Fruit fly (Drosophila melanogaster) whole organism, pupa: ENCODE data around the gene CG42375.

ENCODE experiments used
- CG13204 ChIP-seq: fragments of 200-800 bp; sonication (Bioruptor generic); optimal IDR thresholded peaks from 2 replicates; lab custom pipeline; 2018; ENCODE audit warnings: missing biosample characterization, mild to moderate bottlenecking, missing genetic modification characterization, moderate library complexity
- CG32121 ChIP-seq: fragments of 200-800 bp; sonication (Bioruptor generic); IDR thresholded peaks from 2 replicates; pipeline ENCODE4 v1.3.6; 2022; ENCODE audit warnings: missing biosample characterization, missing genetic modification characterization
- CG8159 ChIP-seq: fragments of 200-800 bp; sonication (Bioruptor generic); optimal IDR thresholded peaks from 3 replicates; lab custom pipeline; 2018; ENCODE audit warnings: missing biosample characterization, mild to moderate bottlenecking, missing genetic modification characterization, moderate library complexity
- CG9948 ChIP-seq: fragments of 200-800 bp; sonication (Bioruptor generic); optimal IDR thresholded peaks from 2 replicates; lab custom pipeline; 2018; ENCODE audit warnings: missing biosample characterization, mild to moderate bottlenecking, missing genetic modification characterization, moderate library complexity
- EcR ChIP-seq: fragments of 200-800 bp; sonication (Bioruptor generic); optimal IDR thresholded peaks from 3 replicates; lab custom pipeline; 2019; ENCODE audit warnings: missing biosample characterization, missing genetic modification characterization, mild to moderate bottlenecking, moderate library complexity, missing genetic modification reagents

dm6 chr3R:13812736-13813250 is 33.4 kb downstream of the CG42375 start, which contains the start of the genes tal-1A, tal-2A, tal-3A and tal-AA:
- no peak for TF ChIP-seq CG8159 (tag; lab: Kevin White, UChicago)
- peak; percentile 66 for TF ChIP-seq CG32121 (GFP tag; lab: Robert Waterston, UW)
- no peak for TF ChIP-seq CG13204 (GFP tag; lab: Kevin White, UChicago)
- no peak for TF ChIP-seq CG9948 (tag; lab: Kevin White, UChicago)
- TF ChIP-seq EcR, result peak; percentile 73
